ENCODE assay signal across 2 worm cellular contexts in the genomic region with DNA sequence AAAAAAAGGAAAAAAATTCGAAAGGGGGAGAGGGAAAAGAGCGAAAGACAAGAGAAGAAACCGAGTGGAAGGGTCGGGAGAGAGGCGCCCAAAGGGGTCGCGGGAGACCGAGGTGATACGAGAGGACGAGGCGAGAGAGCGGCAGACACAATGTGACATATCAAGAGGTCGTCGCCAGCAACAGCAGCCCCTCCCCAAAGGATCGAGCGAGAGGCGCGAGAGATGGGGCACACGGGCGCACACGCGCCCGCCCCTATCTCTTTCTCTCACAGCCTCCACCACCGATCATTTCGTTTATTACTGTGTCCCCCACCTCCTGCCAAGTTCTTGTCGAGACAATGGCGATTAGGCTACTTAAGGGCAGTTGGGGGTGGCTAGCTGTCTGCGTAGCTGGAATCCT.
A peak's percentile ranks its signal among the peaks of the same experiment; 100 is the strongest.
TF ChIP-seq lines count a peak whose summit lies in the region.

No protein-coding gene starts in this region.

TF ChIP-seq in whole organism, L2 larva, 48 proteins besides CTCF, POLR2A, EP300 and RAD21 (continued from another document):
- TF ChIP-seq nhr-10 (tag; optimal IDR thresholded peaks at IDR 0.05; lab: Kevin White, UChicago), result no peak
- TF ChIP-seq nhr-23 (tag; optimal IDR thresholded peaks at IDR 0.05; lab: Kevin White, UChicago), result no peak
- no peak for TF ChIP-seq lin-39 (tag; optimal IDR thresholded peaks at IDR 0.05; lab: Kevin White, UChicago)
- no peak for TF ChIP-seq R02D3.7 (tag; optimal IDR thresholded peaks at IDR 0.05; lab: Kevin White, UChicago)
- TF ChIP-seq lin-13 (GFP tag; optimal IDR thresholded peaks at IDR 0.05; lab: Kevin White, UChicago), result peak; percentile 4
- peak; percentile 5 for TF ChIP-seq zag-1 (tag; optimal IDR thresholded peaks at IDR 0.05; lab: Kevin White, UChicago)
- TF ChIP-seq sma-9 (GFP tag; optimal IDR thresholded peaks at IDR 0.05; lab: Kevin White, UChicago), result peak; percentile 88
- TF ChIP-seq sma-9 (tag; optimal IDR thresholded peaks at IDR 0.05; lab: Kevin White, UChicago), result no peak
- TF ChIP-seq lsy-2 (tag; optimal IDR thresholded peaks at IDR 0.05; lab: Kevin White, UChicago), result peak; percentile 5 to 52
- TF ChIP-seq ceh-82 (tag; optimal IDR thresholded peaks at IDR 0.05; lab: Kevin White, UChicago), result no peak
- TF ChIP-seq nhr-77 (tag; optimal IDR thresholded peaks at IDR 0.05; lab: Kevin White, UChicago), result no peak
- TF ChIP-seq unc-62 (GFP tag; optimal IDR thresholded peaks at IDR 0.05; lab: Kevin White, UChicago), result no peak
- no peak for TF ChIP-seq ztf-4 (tag; optimal IDR thresholded peaks at IDR 0.05; lab: Kevin White, UChicago)
- no peak for TF ChIP-seq peb-1 (tag; optimal IDR thresholded peaks at IDR 0.05; lab: Kevin White, UChicago)
- TF ChIP-seq nhr-21 (tag; optimal IDR thresholded peaks at IDR 0.05; lab: Kevin White, UChicago), result peak; percentile 59
- TF ChIP-seq dmd-4 (tag; optimal IDR thresholded peaks at IDR 0.05; lab: Kevin White, UChicago), result no peak
- peak; percentile 15 for TF ChIP-seq mab-5 (tag; optimal IDR thresholded peaks at IDR 0.05; lab: Kevin White, UChicago)
- no peak for TF ChIP-seq ztf-1 (GFP tag; conservative IDR thresholded peaks at IDR 0.05; lab: Robert Waterston, UW)
- TF ChIP-seq unc-55 (GFP tag; optimal IDR thresholded peaks at IDR 0.05; lab: Kevin White, UChicago), result no peak
- peak; percentile 54 for TF ChIP-seq nhr-25 (tag; optimal IDR thresholded peaks at IDR 0.05; lab: Kevin White, UChicago)
- TF ChIP-seq snpc-4 (tag; optimal IDR thresholded peaks at IDR 0.05; lab: Kevin White, UChicago), result no peak
- peak; percentile 79 for TF ChIP-seq fos-1 (tag; optimal IDR thresholded peaks at IDR 0.05; lab: Kevin White, UChicago)
- peak; percentile 70 to 72 for TF ChIP-seq mdl-1 (tag; optimal IDR thresholded peaks at IDR 0.05; lab: Kevin White, UChicago)
- no peak for TF ChIP-seq ztf-11 (tag; optimal IDR thresholded peaks at IDR 0.05; lab: Kevin White, UChicago)
- TF ChIP-seq alr-1 (tag; optimal IDR thresholded peaks at IDR 0.05; lab: Kevin White, UChicago), result no peak
- no peak for TF ChIP-seq aly-2 (tag; optimal IDR thresholded peaks at IDR 0.05; lab: Kevin White, UChicago)
- TF ChIP-seq mbf-1 (tag; optimal IDR thresholded peaks at IDR 0.05; lab: Kevin White, UChicago), result no peak

TF ChIP-seq in whole organism, L4 larva, 104 proteins besides CTCF, POLR2A, EP300 and RAD21 (continued from another document):
- no peak for TF ChIP-seq daf-16 (GFP tag; optimal IDR thresholded peaks at IDR 0.05; lab: Kevin White, UChicago)
- TF ChIP-seq daf-16 (tag; optimal IDR thresholded peaks at IDR 0.05; lab: Kevin White, UChicago), result peak; percentile 60
- TF ChIP-seq nhr-77 (tag; optimal IDR thresholded peaks at IDR 0.05; lab: Kevin White, UChicago), result no peak
- no peak for TF ChIP-seq ztf-7 (tag; optimal IDR thresholded peaks at IDR 0.05; lab: Kevin White, UChicago)
- no peak for TF ChIP-seq madf-5 (GFP tag; IDR thresholded peaks at IDR 0.05; lab: Robert Waterston, UW)
- TF ChIP-seq arid-1 (GFP tag; conservative IDR thresholded peaks at IDR 0.05; lab: Robert Waterston, UW), result 0 out of 2 replicates have a peak, but pooled peaks have one; percentile 35
- TF ChIP-seq ceh-20 (GFP tag; IDR thresholded peaks at IDR 0.05; lab: Robert Waterston, UW), result peak; percentile 47; the same call in 1 of the 2 replicates
- TF ChIP-seq snpc-4 (tag; optimal IDR thresholded peaks at IDR 0.05; lab: Kevin White, UChicago), result no peak
- peak; percentile 49; the same call in 1 of the 2 replicates for TF ChIP-seq madf-9 (GFP tag; conservative IDR thresholded peaks at IDR 0.05; lab: Robert Waterston, UW)
- TF ChIP-seq mdl-1 (tag; optimal IDR thresholded peaks at IDR 0.05; lab: Kevin White, UChicago), result peak; percentile 83 to 90
- TF ChIP-seq pha-4 (GFP tag; IDR thresholded peaks at IDR 0.05; lab: Robert Waterston, UW), result peak; percentile 85
- no peak for TF ChIP-seq pha-4 (tag; optimal IDR thresholded peaks at IDR 0.05; lab: Kevin White, UChicago)
- TF ChIP-seq F37D6.2 (tag; optimal IDR thresholded peaks at IDR 0.05; lab: Kevin White, UChicago), result no peak
- peak; percentile 6 for TF ChIP-seq duxl-1 (tag; optimal IDR thresholded peaks at IDR 0.05; lab: Kevin White, UChicago; ENCODE audit: poor library complexity)
- TF ChIP-seq dpl-1 (GFP tag; optimal IDR thresholded peaks at IDR 0.05; lab: Kevin White, UChicago), result peak; percentile 7
- peak; percentile 63 for TF ChIP-seq nhr-48 (tag; optimal IDR thresholded peaks at IDR 0.05; lab: Kevin White, UChicago)
- TF ChIP-seq mxl-2 (GFP tag; conservative IDR thresholded peaks at IDR 0.05; lab: Robert Waterston, UW), result 0 out of 2 replicates have a peak, but pooled peaks have one; percentile 36
- no peak for TF ChIP-seq zip-2 (tag; optimal IDR thresholded peaks at IDR 0.05; lab: Kevin White, UChicago)
- no peak for TF ChIP-seq R02D3.7 (tag; optimal IDR thresholded peaks at IDR 0.05; lab: Kevin White, UChicago)
- peak; percentile 56 for TF ChIP-seq nhr-10 (tag; optimal IDR thresholded peaks at IDR 0.05; lab: Kevin White, UChicago)
- TF ChIP-seq aha-1 (tag; lab: Kevin White, UChicago), result peak; percentile 97
- peak; percentile 8 for TF ChIP-seq pqm-1 (tag; optimal IDR thresholded peaks at IDR 0.05; lab: Kevin White, UChicago)
- TF ChIP-seq nhr-11 (tag; optimal IDR thresholded peaks at IDR 0.05; lab: Kevin White, UChicago), result peak; percentile 12
- 0 out of 2 replicates have a peak, but pooled peaks have one; percentile 54 for TF ChIP-seq saeg-2 (GFP tag; IDR thresholded peaks at IDR 0.05; lab: Robert Waterston, UW)
- peak; percentile 11 for TF ChIP-seq jun-1 (tag; optimal IDR thresholded peaks at IDR 0.05; lab: Kevin White, UChicago)
- no peak for TF ChIP-seq hlh-30 (tag; optimal IDR thresholded peaks at IDR 0.05; lab: Kevin White, UChicago; ENCODE audit: insufficient read depth)
- no peak for TF ChIP-seq nhr-76 (tag; optimal IDR thresholded peaks at IDR 0.05; lab: Kevin White, UChicago)
- peak; percentile 43 for TF ChIP-seq nhr-102 (tag; optimal IDR thresholded peaks at IDR 0.05; lab: Kevin White, UChicago)
- peak; percentile 56 for TF ChIP-seq dve-1 (tag; optimal IDR thresholded peaks at IDR 0.05; lab: Kevin White, UChicago; ENCODE audit: insufficient read depth)
- peak; percentile 94 for TF ChIP-seq mxl-3 (GFP tag; optimal IDR thresholded peaks at IDR 0.05; lab: Kevin White, UChicago)
- TF ChIP-seq lin-29 (GFP tag; IDR thresholded peaks at IDR 0.05; lab: Robert Waterston, UW), result no peak
- peak; percentile 88 for TF ChIP-seq hmg-1.1 (GFP tag; IDR thresholded peaks at IDR 0.05; lab: Robert Waterston, UW)
- TF ChIP-seq tra-1 (GFP tag; IDR thresholded peaks at IDR 0.05; lab: Robert Waterston, UW), result peak; percentile 74
- peak; percentile 63 for TF ChIP-seq rbr-2 (tag; optimal IDR thresholded peaks at IDR 0.05; lab: Kevin White, UChicago)
- TF ChIP-seq nhr-42 (GFP tag; IDR thresholded peaks at IDR 0.05; lab: Robert Waterston, UW), result 0 out of 2 replicates have a peak, but pooled peaks have one; percentile 34
- no peak for TF ChIP-seq mes-2 (tag; optimal IDR thresholded peaks at IDR 0.05; lab: Kevin White, UChicago; ENCODE audit: poor library complexity, severe bottlenecking)
- peak; percentile 99 for TF ChIP-seq set-16 (GFP tag; IDR thresholded peaks at IDR 0.05; lab: Robert Waterston, UW)
- peak; percentile 64; the same call in 1 of the 2 replicates for TF ChIP-seq lin-1 (GFP tag; IDR thresholded peaks at IDR 0.05; lab: Robert Waterston, UW)
- TF ChIP-seq vab-7 (GFP tag; IDR thresholded peaks at IDR 0.05; lab: Robert Waterston, UW), result no peak
- no peak for TF ChIP-seq F49E8.2 (tag; optimal IDR thresholded peaks at IDR 0.05; lab: Kevin White, UChicago; ENCODE audit: borderline replicate concordance)
- TF ChIP-seq lin-13 (GFP tag; optimal IDR thresholded peaks at IDR 0.05; lab: Kevin White, UChicago), result no peak
- TF ChIP-seq dmd-8 (GFP tag; IDR thresholded peaks at IDR 0.05; lab: Robert Waterston, UW), result peak; percentile 62; the same call in 1 of the 2 replicates
- peak; percentile 92 for TF ChIP-seq dmd-6 (GFP tag; IDR thresholded peaks at IDR 0.05; lab: Robert Waterston, UW)
- no peak for TF ChIP-seq spr-3 (GFP tag; optimal IDR thresholded peaks at IDR 0.05; lab: Kevin White, UChicago)
- peak; percentile 85 for TF ChIP-seq mep-1 (tag; optimal IDR thresholded peaks at IDR 0.05; lab: Kevin White, UChicago)
- TF ChIP-seq Y5F2A.4 (GFP tag; optimal IDR thresholded peaks at IDR 0.05; lab: Kevin White, UChicago), result peak; percentile 13
- no peak; the same call in 1 of the 2 replicates for TF ChIP-seq ctbp-1 (GFP tag; IDR thresholded peaks at IDR 0.05; lab: Robert Waterston, UW)
- no peak for TF ChIP-seq unc-39 (tag; optimal IDR thresholded peaks at IDR 0.05; lab: Kevin White, UChicago)
- TF ChIP-seq php-3 (GFP tag; IDR thresholded peaks at IDR 0.05; lab: Robert Waterston, UW), result peak; percentile 52; the same call in 1 of the 2 replicates
- TF ChIP-seq spr-1 (tag; optimal IDR thresholded peaks at IDR 0.05; lab: Kevin White, UChicago), result peak; percentile 46
- no peak for TF ChIP-seq ces-1 (GFP tag; optimal IDR thresholded peaks at IDR 0.05; lab: Kevin White, UChicago)
- no peak for TF ChIP-seq nhr-111 (GFP tag; optimal IDR thresholded peaks at IDR 0.05; lab: Kevin White, UChicago)
- TF ChIP-seq ZK337.2 (GFP tag; IDR thresholded peaks at IDR 0.05; lab: Robert Waterston, UW), result no peak
- TF ChIP-seq hif-1 (tag; optimal IDR thresholded peaks at IDR 0.05; lab: Kevin White, UChicago), result peak; percentile 4 to 93
- no peak for TF ChIP-seq Y48G9A.11 (GFP tag; IDR thresholded peaks at IDR 0.05; lab: Robert Waterston, UW)
- peak; percentile 19 for TF ChIP-seq ceh-28 (tag; optimal IDR thresholded peaks at IDR 0.05; lab: Kevin White, UChicago)
- no peak for TF ChIP-seq ztf-11 (tag; optimal IDR thresholded peaks at IDR 0.05; lab: Kevin White, UChicago)
- peak; percentile 91 for TF ChIP-seq nhr-25 (tag; optimal IDR thresholded peaks at IDR 0.05; lab: Kevin White, UChicago; ENCODE audit: borderline replicate concordance, insufficient read depth)
- TF ChIP-seq cey-2 (tag; optimal IDR thresholded peaks at IDR 0.05; lab: Kevin White, UChicago; ENCODE audit: borderline replicate concordance, insufficient read depth), result no peak
- no peak for TF ChIP-seq F10B5.3 (tag; optimal IDR thresholded peaks at IDR 0.05; lab: Kevin White, UChicago)
- TF ChIP-seq ceh-44 (GFP tag; IDR thresholded peaks at IDR 0.05; lab: Robert Waterston, UW), result no peak
- TF ChIP-seq unc-130 (GFP tag; optimal IDR thresholded peaks at IDR 0.05; lab: Kevin White, UChicago), result no peak
- TF ChIP-seq egl-43 (GFP tag; IDR thresholded peaks at IDR 0.05; lab: Robert Waterston, UW), result peak; percentile 50; the same call in 1 of the 2 replicates
- peak; percentile 59 for TF ChIP-seq lin-38 (GFP tag; IDR thresholded peaks at IDR 0.05; lab: Robert Waterston, UW)
- 0 out of 2 replicates have a peak, but pooled peaks have one; percentile 36 for TF ChIP-seq F44E2.7 (GFP tag; IDR thresholded peaks at IDR 0.05; lab: Robert Waterston, UW)
- TF ChIP-seq zfp-3 (GFP tag; conservative IDR thresholded peaks at IDR 0.05; lab: Robert Waterston, UW), result 0 out of 2 replicates have a peak, but pooled peaks have one; percentile 33
- no peak for TF ChIP-seq nhr-6 (tag; optimal IDR thresholded peaks at IDR 0.05; lab: Kevin White, UChicago)
- TF ChIP-seq T20F7.1 (GFP tag; optimal IDR thresholded peaks at IDR 0.05; lab: Kevin White, UChicago), result no peak
- no peak for TF ChIP-seq ceh-62 (tag; optimal IDR thresholded peaks at IDR 0.05; lab: Kevin White, UChicago)
- TF ChIP-seq ZK546.5 (tag; optimal IDR thresholded peaks at IDR 0.05; lab: Kevin White, UChicago), result no peak
- TF ChIP-seq daf-8 (GFP tag; IDR thresholded peaks at IDR 0.05; lab: Robert Waterston, UW), result no peak
- TF ChIP-seq unc-62 (GFP tag; optimal IDR thresholded peaks at IDR 0.05 in 1 of 2; lab: Kevin White, UChicago), result peak in 1 of 2 experiments; percentile 59
- no peak for TF ChIP-seq unc-62 (tag; optimal IDR thresholded peaks at IDR 0.05; lab: Kevin White, UChicago)
- TF ChIP-seq daf-12 (tag; optimal IDR thresholded peaks at IDR 0.05; lab: Kevin White, UChicago), result no peak
- TF ChIP-seq egl-27 (tag; optimal IDR thresholded peaks at IDR 0.05; lab: Kevin White, UChicago), result no peak
